Worm (Caenorhabditis elegans) whole organism, L4 larva: Measurements from ENCODE around the gene fbxb-102.

Experiments
- D1046.2 ChIP-seq: fragments of 200-800 bp; sonication (Bioruptor generic); IDR thresholded peaks from 2 replicates; pipeline ENCODE4 v1.3.6; 2022; ENCODE audit warnings: missing genetic modification characterization, missing compliant biosample characterization
- F26F4.8 ChIP-seq: fragments of 200-800 bp; sonication (Bioruptor generic); conservative IDR thresholded peaks from 2 replicates; pipeline ENCODE4 v1.3.6; 2022; ENCODE audit warnings: missing genetic modification characterization, missing compliant biosample characterization
- F44E2.7 ChIP-seq: fragments of 200-800 bp; sonication (Bioruptor generic); IDR thresholded peaks from 2 replicates; pipeline ENCODE4 v2.1.2; 2022; ENCODE audit warnings: missing genetic modification characterization, missing compliant biosample characterization
- T20F7.1 ChIP-seq: fragments of 200-800 bp; sonication (Bioruptor generic); optimal IDR thresholded peaks from 2 replicates; lab custom pipeline; 2018; ENCODE audit warnings: mild to moderate bottlenecking, missing genetic modification characterization, missing compliant biosample characterization
- Y48G9A.11 ChIP-seq: fragments of 200-800 bp; sonication (Bioruptor generic); IDR thresholded peaks from 2 replicates; pipeline ENCODE4 v1.3.6; 2022; ENCODE audit warnings: missing genetic modification reagents, missing genetic modification characterization, missing compliant biosample characterization
- Y75B8A.6 ChIP-seq: fragments of 200-800 bp; sonication (Bioruptor generic); IDR thresholded peaks from 2 replicates; pipeline ENCODE4 v1.3.6; 2022; ENCODE audit warnings: missing genetic modification reagents, missing genetic modification characterization, missing compliant biosample characterization
- ZK546.5 ChIP-seq, 2 experiments: sonication (generic microtip); optimal IDR thresholded peaks; 2 replicates each; lab custom pipeline; 2017; ENCODE audit warnings: missing biosample characterization in 2 of 2, missing genetic modification characterization in 2 of 2
- aly-2 ChIP-seq: sonication (generic microtip); optimal IDR thresholded peaks from 2 replicates; lab custom pipeline; 2018; ENCODE audit warnings: missing biosample characterization, missing genetic modification characterization
- ama-1 ChIP-seq: fragments of 150-350 bp; optimal IDR thresholded peaks from 2 replicates; lab custom pipeline; 2014; ENCODE audit warnings: inconsistent platforms, mixed read lengths
- ceh-32 ChIP-seq: sonication (generic microtip); optimal IDR thresholded peaks from 2 replicates; lab custom pipeline; 2016; ENCODE audit warnings: mild to moderate bottlenecking, missing genetic modification characterization, missing compliant biosample characterization; ENCODE audit not compliant: poor library complexity
- ceh-44 ChIP-seq: fragments of 200-800 bp; sonication (Bioruptor generic); IDR thresholded peaks from 2 replicates; pipeline ENCODE4 v1.3.6; 2022; ENCODE audit warnings: missing genetic modification reagents, missing genetic modification characterization, missing compliant biosample characterization
- ces-1 ChIP-seq: fragments of 150-350 bp; sonication (generic microtip); optimal IDR thresholded peaks from 4 replicates; lab custom pipeline; 2014; ENCODE audit warnings: missing biosample characterization, missing genetic modification reagents, missing genetic modification characterization
- ctbp-1 ChIP-seq: fragments of 200-800 bp; sonication (Bioruptor generic); IDR thresholded peaks from 2 replicates; pipeline ENCODE4 v1.3.6; 2022; ENCODE audit warnings: missing genetic modification reagents, missing genetic modification characterization, missing compliant biosample characterization
- daf-16 ChIP-seq, 3 experiments: sonication (generic microtip); optimal IDR thresholded peaks; 2 replicates each; lab custom pipeline; 2016 to 2017; ENCODE audit warnings: missing genetic modification characterization in 3 of 3, missing genetic modification reagents in 3 of 3, mild to moderate bottlenecking in 2 of 3, missing compliant biosample characterization in 2 of 3, missing biosample characterization in 1 of 3, moderate library complexity in 1 of 3
- dve-1 ChIP-seq: sonication (generic microtip); optimal IDR thresholded peaks from 2 replicates; lab custom pipeline; 2017; ENCODE audit warnings: antibody characterized with exemption, mild to moderate bottlenecking, missing genetic modification characterization, missing compliant biosample characterization; ENCODE audit not compliant: insufficient read depth
- egl-27 ChIP-seq: sonication (generic microtip); optimal IDR thresholded peaks from 3 replicates; lab custom pipeline; 2017; ENCODE audit warnings: missing biosample characterization, missing genetic modification reagents, missing genetic modification characterization
- fos-1 ChIP-seq: fragments of 150-350 bp; optimal IDR thresholded peaks from 2 replicates; lab custom pipeline; 2014; ENCODE audit warnings: missing biosample characterization, missing genetic modification characterization
- gei-8 ChIP-seq: fragments of 200-800 bp; sonication (Bioruptor generic); optimal IDR thresholded peaks from 2 replicates; lab custom pipeline; 2018; ENCODE audit warnings: mild to moderate bottlenecking, missing genetic modification characterization, missing compliant biosample characterization
- hlh-11 ChIP-seq: fragments of 200-800 bp; sonication (Bioruptor generic); optimal IDR thresholded peaks from 2 replicates; lab custom pipeline; 2018; ENCODE audit warnings: mild to moderate bottlenecking, missing genetic modification characterization, missing compliant biosample characterization
- hmg-1.1 ChIP-seq: fragments of 200-800 bp; sonication (Bioruptor generic); IDR thresholded peaks from 2 replicates; pipeline ENCODE4 v1.3.6; 2022; ENCODE audit warnings: missing genetic modification reagents, missing genetic modification characterization, missing compliant biosample characterization
- jun-1 ChIP-seq: fragments of 150-350 bp; optimal IDR thresholded peaks from 2 replicates; lab custom pipeline; 2014; ENCODE audit warnings: missing biosample characterization, missing genetic modification reagents, missing genetic modification characterization
- lim-7 ChIP-seq: fragments of 200-800 bp; sonication (Bioruptor generic); IDR thresholded peaks from 2 replicates; pipeline ENCODE4 v1.3.6; 2022; ENCODE audit warnings: missing genetic modification characterization, missing compliant biosample characterization
- lin-38 ChIP-seq: fragments of 200-800 bp; sonication (Bioruptor generic); IDR thresholded peaks from 2 replicates; pipeline ENCODE4 v1.3.6; 2022; ENCODE audit warnings: missing genetic modification reagents, missing genetic modification characterization, missing compliant biosample characterization
- madf-5 ChIP-seq, 2 experiments: fragments of 200-800 bp; sonication (Bioruptor generic); IDR thresholded peaks; 2 replicates each; pipeline ENCODE4 v1.3.6; 2022; ENCODE audit warnings: missing compliant biosample characterization in 2 of 2, missing genetic modification characterization in 2 of 2
- madf-9 ChIP-seq: fragments of 200-800 bp; sonication (Bioruptor generic); conservative IDR thresholded peaks from 2 replicates; pipeline ENCODE4 v1.3.6; 2022; ENCODE audit warnings: missing genetic modification reagents, missing genetic modification characterization, missing compliant biosample characterization
- mep-1 ChIP-seq: fragments of 150-350 bp; sonication (generic microtip); optimal IDR thresholded peaks from 3 replicates; lab custom pipeline; 2014; ENCODE audit warnings: missing biosample characterization, missing genetic modification characterization
- mes-2 ChIP-seq: sonication (generic microtip); optimal IDR thresholded peaks from 2 replicates; lab custom pipeline; 2016; ENCODE audit warnings: missing genotype, mild to moderate bottlenecking, missing genetic modification characterization, missing compliant biosample characterization; ENCODE audit not compliant: poor library complexity, severe bottlenecking
- nhr-237 ChIP-seq: sonication (generic microtip); optimal IDR thresholded peaks from 2 replicates; lab custom pipeline; 2017; ENCODE audit warnings: missing biosample characterization, missing genetic modification characterization
- nhr-28 ChIP-seq: fragments of 150-350 bp; optimal IDR thresholded peaks from 2 replicates; lab custom pipeline; 2014; ENCODE audit warnings: missing biosample characterization, missing genetic modification characterization
- nhr-41 ChIP-seq: fragments of 200-800 bp; sonication (Bioruptor generic); IDR thresholded peaks from 2 replicates; pipeline ENCODE4 v1.3.6; 2022; ENCODE audit warnings: missing genetic modification reagents, missing genetic modification characterization, missing compliant biosample characterization
- nhr-77 ChIP-seq: fragments of 150-350 bp; optimal IDR thresholded peaks from 2 replicates; lab custom pipeline; 2014; ENCODE audit warnings: missing biosample characterization, missing genetic modification characterization
- pha-4 ChIP-seq, 2 experiments: fragments of 150-350 bp in 1 of 2; fragments of 200-800 bp in 1 of 2; sonication (Bioruptor generic) in 1 of 2; IDR thresholded peaks in 1 of 2; optimal IDR thresholded peaks in 1 of 2; 2 replicates each; pipeline versions ENCODE4 v1.3.6 to Lab custom; 2014 to 2022; ENCODE audit warnings: missing genetic modification characterization in 2 of 2, missing genetic modification reagents in 2 of 2, missing biosample characterization in 1 of 2, missing compliant biosample characterization in 1 of 2
- set-16 ChIP-seq: fragments of 200-800 bp; sonication (Bioruptor generic); IDR thresholded peaks from 2 replicates; pipeline ENCODE4 v1.3.6; 2022; ENCODE audit warnings: missing genetic modification reagents, missing genetic modification characterization, missing compliant biosample characterization
- skn-1 ChIP-seq: fragments of 150-350 bp; optimal IDR thresholded peaks from 2 replicates; lab custom pipeline; 2014; ENCODE audit warnings: missing biosample characterization, missing genetic modification characterization
- unc-130 ChIP-seq: sonication (generic microtip); optimal IDR thresholded peaks from 2 replicates; lab custom pipeline; 2016; ENCODE audit warnings: missing genetic modification reagents, missing genetic modification characterization, missing compliant biosample characterization
- zip-11 ChIP-seq: fragments of 200-800 bp; sonication (Bioruptor generic); IDR thresholded peaks from 2 replicates; pipeline ENCODE4 v1.3.6; 2022; ENCODE audit warnings: missing genetic modification characterization, missing compliant biosample characterization
- ztf-11 ChIP-seq: fragments of 150-350 bp; optimal IDR thresholded peaks from 2 replicates; lab custom pipeline; 2014; ENCODE audit warnings: missing biosample characterization, missing genetic modification characterization
- ztf-7 ChIP-seq: fragments of 150-350 bp; optimal IDR thresholded peaks from 2 replicates; lab custom pipeline; 2014; ENCODE audit warnings: missing biosample characterization, missing genetic modification characterization

The fbxb-102 gene

DNA sequence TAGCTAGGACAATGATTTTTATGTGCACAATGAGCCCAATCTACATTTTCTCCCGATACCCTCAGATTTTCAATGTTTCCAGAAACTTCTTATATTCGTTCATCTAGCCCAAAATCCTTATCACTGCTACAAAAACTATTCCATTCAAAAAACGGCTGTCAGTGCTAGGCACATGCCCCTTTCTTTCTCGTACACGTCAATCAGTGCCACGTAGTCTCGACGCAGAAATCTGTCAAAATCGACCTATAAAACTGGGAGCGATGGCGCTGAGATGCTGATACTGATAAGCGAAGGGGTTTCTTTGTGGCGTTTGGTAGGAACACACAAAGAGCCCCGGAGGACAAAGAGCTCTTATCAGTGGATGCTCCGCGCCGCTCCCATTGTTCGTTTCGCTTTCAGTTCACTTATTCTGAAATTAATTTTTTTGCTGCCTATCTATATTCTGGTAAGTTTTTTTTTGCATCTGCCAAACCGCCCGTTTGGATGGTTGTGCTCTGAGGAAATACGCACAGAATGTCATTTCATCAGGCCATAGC, 36.2 kb downstream of the fbxb-102 start, which contains the start of gene srh-70 (continued):
- TF ChIP-seq nhr-41 (GFP tag; lab: Robert Waterston, UW) (no peak), madf-9 (GFP tag; lab: Robert Waterston, UW) (no peak), hmg-1.1 (no peak), ctbp-1 (GFP tag; lab: Robert Waterston, UW) (peak; percentile 44; the same call in 1 of the 2 replicates), skn-1 (no peak), nhr-237 (tag; lab: Kevin White, UChicago) (no peak), D1046.2 (GFP tag; lab: Robert Waterston, UW) (no peak), set-16 (GFP tag; lab: Robert Waterston, UW) (peak; percentile 69), mes-2 (peak; percentile 40), pha-4 (GFP tag; IDR thresholded peaks at IDR 0.05; lab: Robert Waterston, UW) (peak; percentile 71; the same call in 1 of the 2 replicates), pha-4 (tag; optimal IDR thresholded peaks at IDR 0.05; lab: Kevin White, UChicago) (no peak), lim-7 (GFP tag; lab: Robert Waterston, UW) (0 out of 2 replicates have a peak, but pooled peaks have one; percentile 26), T20F7.1 (GFP tag; lab: Kevin White, UChicago) (peak; percentile 71), hlh-11 (tag; lab: Kevin White, UChicago) (peak; percentile 90), dve-1 (tag; lab: Kevin White, UChicago) (peak; percentile 95), ztf-7 (tag; lab: Kevin White, UChicago) (no peak), nhr-28 (tag; lab: Kevin White, UChicago) (peak; percentile 79), fos-1 (tag; lab: Kevin White, UChicago) (peak; percentile 15), aly-2 (no peak), Y48G9A.11 (GFP tag; lab: Robert Waterston, UW) (no peak), lin-38 (GFP tag; lab: Robert Waterston, UW) (0 out of 2 replicates have a peak, but pooled peaks have one; percentile 50), egl-27 (tag; lab: Kevin White, UChicago) (no peak), madf-5 (GFP tag; IDR thresholded peaks at IDR 0.05; lab: Robert Waterston, UW) (no peak), unc-130 (GFP tag; lab: Kevin White, UChicago) (no peak)

DNA sequence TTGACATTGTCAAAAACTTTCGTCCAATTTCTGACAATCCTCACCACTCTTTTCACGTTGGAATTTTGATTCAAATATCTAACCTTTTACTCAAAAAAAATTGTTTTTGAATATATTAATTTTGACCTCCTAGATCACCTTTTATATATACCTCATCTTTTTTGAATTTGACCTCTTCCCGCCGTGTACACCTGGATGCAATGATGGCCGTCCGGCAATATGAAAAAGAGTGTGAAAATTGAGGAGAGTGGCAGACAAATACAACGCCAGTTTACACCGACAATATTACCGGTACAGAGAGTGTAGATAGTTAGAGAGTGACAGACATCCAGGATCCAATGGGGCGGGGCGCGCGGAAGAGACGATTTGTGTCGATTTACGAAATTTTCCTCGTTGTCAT, 36.9 kb downstream of the fbxb-102 start, which contains the start of gene ceh-99:
Gene ceh-99 (plus strand): TSS at position 366 of the 400 bp plus-strand sequence.
- TF ChIP-seq Y48G9A.11 (GFP tag; lab: Robert Waterston, UW) (no peak), ztf-11 (tag; lab: Kevin White, UChicago) (no peak), dve-1 (tag; lab: Kevin White, UChicago) (no peak), madf-5 (GFP tag; IDR thresholded peaks at IDR 0.05; lab: Robert Waterston, UW) (no peak), ceh-32 (no peak), daf-16 (GFP tag; optimal IDR thresholded peaks at IDR 0.05; lab: Kevin White, UChicago) (no peak), daf-16 (tag; optimal IDR thresholded peaks at IDR 0.05; lab: Kevin White, UChicago) (no peak), Y75B8A.6 (GFP tag; lab: Robert Waterston, UW) (no peak), ZK546.5 (tag; optimal IDR thresholded peaks at IDR 0.05; lab: Kevin White, UChicago) (no peak), ces-1 (no peak), hlh-11 (tag; lab: Kevin White, UChicago) (no peak), F44E2.7 (no peak)

DNA sequence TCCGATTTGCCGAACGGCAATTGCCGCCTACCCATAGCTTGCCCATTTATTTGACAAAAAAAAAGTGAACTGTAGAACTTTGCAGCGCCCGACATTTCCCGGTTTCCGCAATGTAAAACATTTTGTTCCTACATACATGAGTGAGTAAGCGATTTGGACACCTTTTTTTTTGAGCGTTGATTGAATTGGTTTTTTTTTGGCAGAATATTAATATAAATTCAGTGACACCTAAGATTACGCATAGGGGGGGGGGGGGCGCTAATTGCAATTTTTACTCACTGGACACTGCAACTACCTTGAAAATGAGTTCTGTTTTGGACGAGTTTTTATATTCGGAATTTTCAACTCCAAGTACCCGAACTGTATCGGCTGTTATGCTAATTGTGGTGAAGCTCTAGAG, 42.8 kb downstream of the fbxb-102 start, which contains the start of gene srx-118:
Gene srx-118 (plus strand): TSS at position 301 of the 400 bp plus-strand sequence.
- TF ChIP-seq nhr-77 (no peak), unc-130 (GFP tag; lab: Kevin White, UChicago) (no peak), mep-1 (tag; lab: Kevin White, UChicago) (no peak), T20F7.1 (GFP tag; lab: Kevin White, UChicago) (no peak), egl-27 (tag; lab: Kevin White, UChicago) (no peak), ama-1 (lab: Kevin White, UChicago) (no peak), F26F4.8 (GFP tag; lab: Robert Waterston, UW) (no peak), ceh-32 (no peak), ceh-44 (GFP tag; lab: Robert Waterston, UW) (no peak), mes-2 (no peak), ces-1 (no peak), zip-11 (GFP tag; lab: Robert Waterston, UW) (no peak), gei-8 (no peak), jun-1 (tag; lab: Kevin White, UChicago) (no peak)
